Fruit fly (Drosophila melanogaster): ENCODE measurements around the gene CG5011.

CG5011 gene

dm6 chr2L:1213587-1213986 lies 13.1 kb downstream of the CG5011 start (continued):
- TF ChIP-seq stc (GFP tag; IDR thresholded peaks at IDR 0.05) (no peak), Poxn (GFP tag; IDR thresholded peaks at IDR 0.05) (no peak), klu (GFP tag; IDR thresholded peaks at IDR 0.05) (no peak), abd-A (tag; optimal IDR thresholded peaks at IDR 0.05) (no peak), CG2202 (tag; optimal IDR thresholded peaks at IDR 0.05) (no peak), CG1602 (GFP tag; optimal IDR thresholded peaks at IDR 0.05) (no peak), CG31388 (GFP tag; optimal IDR thresholded peaks at IDR 0.05) (no peak), CG18262 (tag; optimal IDR thresholded peaks at IDR 0.05) (no peak), CG15011 (GFP tag; optimal IDR thresholded peaks at IDR 0.05) (no peak), Sox100B (GFP tag; optimal IDR thresholded peaks at IDR 0.05) (no peak), Hand (GFP tag; optimal IDR thresholded peaks at IDR 0.05) (no peak), ranshi (GFP tag; IDR thresholded peaks at IDR 0.05) (0 out of 2 replicates have a peak, but pooled peaks have one; percentile 10), CG9817 (tag; optimal IDR thresholded peaks at IDR 0.05) (no peak), btn (GFP tag; optimal IDR thresholded peaks at IDR 0.05) (no peak), CG3407 (GFP tag; optimal IDR thresholded peaks at IDR 0.05) (no peak), Aef1 (GFP tag; IDR thresholded peaks at IDR 0.05) (no peak), cad (GFP tag; optimal IDR thresholded peaks at IDR 0.05) (no peak), CG14050 (GFP tag; IDR thresholded peaks at IDR 0.05) (no peak), row (GFP tag; IDR thresholded peaks at IDR 0.05) (peak; percentile 35; the same call in 1 of the 3 replicates), chm (GFP tag; IDR thresholded peaks at IDR 0.05) (no peak), Doc3 (GFP tag; IDR thresholded peaks at IDR 0.05; ENCODE audit: partially characterized antibody) (no peak), CG6272 (GFP tag; IDR thresholded peaks at IDR 0.05) (no peak), PHDP (tag; optimal IDR thresholded peaks at IDR 0.05) (peak; percentile 19), CG17829 (tag; optimal IDR thresholded peaks at IDR 0.05) (no peak), az2 (GFP tag; optimal IDR thresholded peaks at IDR 0.05) (no peak), HmgD (GFP tag; optimal IDR thresholded peaks at IDR 0.05) (no peak), CG5953 (GFP tag; IDR thresholded peaks at IDR 0.05) (no peak), vfl (GFP tag; optimal IDR thresholded peaks at IDR 0.05) (no peak), hb (GFP tag; IDR thresholded peaks at IDR 0.05; ENCODE audit: partially characterized antibody) (no peak), rib (GFP tag; IDR thresholded peaks at IDR 0.05) (no peak), CG15269 (tag; optimal IDR thresholded peaks at IDR 0.05) (no peak), Kr (GFP tag; optimal IDR thresholded peaks at IDR 0.05) (no peak), CG8089 (GFP tag; optimal IDR thresholded peaks at IDR 0.05) (no peak), fd3F (GFP tag; optimal IDR thresholded peaks at IDR 0.05) (no peak), Ets65A (GFP tag) (peak; percentile 84), mam (GFP tag; optimal IDR thresholded peaks at IDR 0.05) (no peak), slp2 (GFP tag; optimal IDR thresholded peaks at IDR 0.05) (no peak), CG2712 (tag; optimal IDR thresholded peaks at IDR 0.05) (peak; percentile 30), CG11093 (GFP tag; IDR thresholded peaks at IDR 0.05) (no peak), emc (GFP tag; optimal IDR thresholded peaks at IDR 0.05) (no peak), HLH3B (GFP tag; IDR thresholded peaks at IDR 0.05) (no peak; the same call in 1 of the 2 replicates), CG13624 (GFP tag; optimal IDR thresholded peaks at IDR 0.05) (no peak), Nf-YA (GFP tag; IDR thresholded peaks at IDR 0.05) (no peak), prd (optimal IDR thresholded peaks at IDR 0.05) (no peak), prd (GFP tag; IDR thresholded peaks at IDR 0.05) (0 out of 3 replicates have a peak, but pooled peaks have one; percentile 38), ase (GFP tag; IDR thresholded peaks at IDR 0.05) (no peak), CG16779 (GFP tag; IDR thresholded peaks at IDR 0.05) (no peak), CG2875 (GFP tag; optimal IDR thresholded peaks at IDR 0.05) (no peak), CG2678 (tag; optimal IDR thresholded peaks at IDR 0.05) (peak; percentile 43), Atf-2 (GFP tag; optimal IDR thresholded peaks at IDR 0.05) (peak; percentile 6), CG13894 (tag; optimal IDR thresholded peaks at IDR 0.05) (no peak), salm (tag; optimal IDR thresholded peaks at IDR 0.05) (no peak), CG31441 (GFP tag; IDR thresholded peaks at IDR 0.05) (no peak)

Data from whole organism, embryonic.